Worm (Caenorhabditis elegans) whole organism, L3 larva: Measurements from ENCODE around the gene tbg-1.
A peak's percentile ranks its signal among the peaks of the same experiment; 100 is the strongest.

Experiments
- aly-2 ChIP-seq: fragments of 150-350 bp; optimal IDR thresholded peaks from 2 replicates; lab custom pipeline; 2014; ENCODE audit warnings: missing biosample characterization, missing genetic modification characterization
- ceh-28 ChIP-seq: fragments of 150-350 bp; optimal IDR thresholded peaks from 2 replicates; lab custom pipeline; 2014; ENCODE audit warnings: missing biosample characterization, missing genetic modification reagents, missing genetic modification characterization
- ceh-9 ChIP-seq: sonication (generic microtip); optimal IDR thresholded peaks from 2 replicates; lab custom pipeline; 2018; ENCODE audit warnings: missing biosample characterization, missing genetic modification characterization
- egl-5 ChIP-seq: fragments of 150-350 bp; optimal IDR thresholded peaks from 2 replicates; lab custom pipeline; 2017; ENCODE audit warnings: missing biosample characterization, missing genetic modification reagents, missing genetic modification characterization, inconsistent platforms
- elt-3 ChIP-seq, 3 experiments: fragments of 150-350 bp in 1 of 3; sonication (generic microtip) in 2 of 3; optimal IDR thresholded peaks; 2 replicates in 2 of 3; 4 replicates in 1 of 3; lab custom pipeline; 2014 to 2017; ENCODE audit warnings: missing biosample characterization in 3 of 3, missing genetic modification characterization in 3 of 3
- eor-1 ChIP-seq, 2 experiments: fragments of 150-350 bp; optimal IDR thresholded peaks; 2 replicates each; lab custom pipeline; 2014 to 2018; ENCODE audit warnings: missing biosample characterization in 2 of 2, missing genetic modification characterization in 2 of 2
- fkh-10 ChIP-seq: sonication (generic microtip); optimal IDR thresholded peaks from 2 replicates; lab custom pipeline; 2017; ENCODE audit warnings: missing biosample characterization, missing genetic modification reagents, missing genetic modification characterization
- fos-1 ChIP-seq: fragments of 150-350 bp; optimal IDR thresholded peaks from 2 replicates; lab custom pipeline; 2014; ENCODE audit warnings: missing biosample characterization, missing genetic modification characterization
- hmg-11 ChIP-seq: sonication (generic microtip); optimal IDR thresholded peaks from 2 replicates; lab custom pipeline; 2016; ENCODE audit warnings: missing genetic modification characterization, missing compliant biosample characterization
- jun-1 ChIP-seq: fragments of 150-350 bp; optimal IDR thresholded peaks from 2 replicates; lab custom pipeline; 2014; ENCODE audit warnings: missing biosample characterization, missing genetic modification reagents, missing genetic modification characterization
- lin-15B ChIP-seq: fragments of 150-350 bp; optimal IDR thresholded peaks from 2 replicates; lab custom pipeline; 2014; ENCODE audit warnings: missing biosample characterization, missing genetic modification characterization
- lin-39 ChIP-seq: fragments of 150-350 bp; optimal IDR thresholded peaks from 2 replicates; lab custom pipeline; 2018; ENCODE audit warnings: missing biosample characterization, missing genetic modification reagents, missing genetic modification characterization
- lsy-12 ChIP-seq: sonication (generic microtip); optimal IDR thresholded peaks from 2 replicates; lab custom pipeline; 2016; ENCODE audit warnings: mild to moderate bottlenecking, missing genetic modification characterization, missing compliant biosample characterization
- nfya-1 ChIP-seq: sonication (generic microtip); optimal IDR thresholded peaks from 2 replicates; lab custom pipeline; 2017; ENCODE audit warnings: missing genetic modification characterization, mild to moderate bottlenecking, missing compliant biosample characterization, antibody characterized with exemption, moderate library complexity; ENCODE audit not compliant: insufficient read depth
- nhr-23 ChIP-seq: fragments of 150-350 bp; optimal IDR thresholded peaks from 2 replicates; lab custom pipeline; 2014; ENCODE audit warnings: missing biosample characterization, missing genetic modification reagents, missing genetic modification characterization
- nhr-25 ChIP-seq: sonication (generic microtip); optimal IDR thresholded peaks from 2 replicates; lab custom pipeline; 2017; ENCODE audit warnings: missing biosample characterization, missing genetic modification characterization
- nhr-43 ChIP-seq: sonication (generic microtip); optimal IDR thresholded peaks from 2 replicates; lab custom pipeline; 2016; ENCODE audit warnings: mild to moderate bottlenecking, missing genetic modification characterization, missing compliant biosample characterization; ENCODE audit not compliant: poor library complexity, severe bottlenecking
- nhr-67 ChIP-seq: fragments of 150-350 bp; optimal IDR thresholded peaks from 2 replicates; lab custom pipeline; 2014; ENCODE audit warnings: missing biosample characterization, missing genetic modification characterization
- nhr-76 ChIP-seq: fragments of 150-350 bp; sonication (generic microtip); optimal IDR thresholded peaks from 5 replicates; lab custom pipeline; 2014; ENCODE audit warnings: missing biosample characterization, missing genetic modification characterization
- nhr-77 ChIP-seq: fragments of 150-350 bp; optimal IDR thresholded peaks from 2 replicates; lab custom pipeline; 2014; ENCODE audit warnings: missing biosample characterization, missing genetic modification characterization
- pqm-1 ChIP-seq: fragments of 150-350 bp; optimal IDR thresholded peaks from 2 replicates; lab custom pipeline; 2017; ENCODE audit warnings: missing biosample characterization, missing genetic modification characterization, inconsistent platforms
- sea-2 ChIP-seq: fragments of 150-350 bp; sonication (generic microtip); optimal IDR thresholded peaks from 4 replicates; lab custom pipeline; 2014; ENCODE audit warnings: missing biosample characterization, missing genetic modification reagents, missing genetic modification characterization
- skn-1 ChIP-seq: fragments of 150-350 bp; optimal IDR thresholded peaks from 2 replicates; lab custom pipeline; 2014; ENCODE audit warnings: missing biosample characterization, missing genetic modification characterization
- tbx-2 ChIP-seq: sonication (generic microtip); optimal IDR thresholded peaks from 2 replicates; lab custom pipeline; 2016; ENCODE audit warnings: mild to moderate bottlenecking, missing genetic modification characterization, missing compliant biosample characterization
- zag-1 ChIP-seq: fragments of 150-350 bp; optimal IDR thresholded peaks from 2 replicates; lab custom pipeline; 2014; ENCODE audit warnings: missing biosample characterization, missing genetic modification characterization
- ztf-11 ChIP-seq: fragments of 150-350 bp; optimal IDR thresholded peaks from 2 replicates; lab custom pipeline; 2014; ENCODE audit warnings: missing biosample characterization, missing genetic modification characterization

tbg-1 gene

ce11 chrIII:9663943-9664342 lies 35.0 kb upstream of the tbg-1 start:
- TF ChIP-seq tbx-2 (no peak), nhr-77 (tag; lab: Kevin White, UChicago) (no peak), elt-3 (tag; optimal IDR thresholded peaks at IDR 0.05; lab: Kevin White, UChicago) (no peak), hmg-11 (tag; lab: Kevin White, UChicago) (no peak), zag-1 (tag; lab: Kevin White, UChicago) (no peak), pqm-1 (tag; lab: Kevin White, UChicago) (no peak)

- peak; percentile 5 for TF ChIP-seq lin-15B (tag; lab: Kevin White, UChicago)
- peak; percentile 47 for TF ChIP-seq nfya-1
- TF ChIP-seq lin-39 (tag; lab: Kevin White, UChicago), result peak; percentile 58
- no peak for TF ChIP-seq nhr-76 (tag; lab: Kevin White, UChicago)
These were observed 33.5 kb upstream of the tbg-1 start for ce11 chrIII:9662266-9662959.

- TF ChIP-seq nhr-43 (tag; lab: Kevin White, UChicago) (peak; percentile 61), nhr-25 (tag; lab: Kevin White, UChicago) (peak; percentile 53), nhr-23 (tag; lab: Kevin White, UChicago) (peak; percentile 69), jun-1 (tag; lab: Kevin White, UChicago) (no peak), hmg-11 (tag; lab: Kevin White, UChicago) (peak; percentile 34)
These were observed 32.2 kb upstream of the tbg-1 start for ce11 chrIII:9661119-9661518.

ce11 chrIII:9658569-9658968 lies 29.6 kb upstream of the tbg-1 start:
- TF ChIP-seq nhr-43 (tag; lab: Kevin White, UChicago) (no peak), nfya-1 (no peak), zag-1 (tag; lab: Kevin White, UChicago) (no peak), eor-1 (tag; optimal IDR thresholded peaks at IDR 0.05; lab: Kevin White, UChicago) (no peak), ceh-28 (tag; lab: Kevin White, UChicago) (no peak), ceh-9 (tag; lab: Kevin White, UChicago) (no peak), ztf-11 (tag; lab: Kevin White, UChicago) (no peak), elt-3 (tag; optimal IDR thresholded peaks at IDR 0.05; lab: Kevin White, UChicago) (no peak)

- TF ChIP-seq skn-1 (tag; lab: Kevin White, UChicago), result no peak
- no peak for TF ChIP-seq ceh-9 (tag; lab: Kevin White, UChicago)
- TF ChIP-seq hmg-11 (tag; lab: Kevin White, UChicago), result no peak
- no peak for TF ChIP-seq ztf-11 (tag; lab: Kevin White, UChicago)
- no peak for TF ChIP-seq egl-5 (tag; lab: Kevin White, UChicago)
- no peak for TF ChIP-seq nhr-77 (tag; lab: Kevin White, UChicago)
- TF ChIP-seq sea-2 (GFP tag; lab: Kevin White, UChicago), result no peak
These were observed 26.8 kb upstream of the tbg-1 start, which contains the start of gene C15H7.4 for ce11 chrIII:9655802-9656201. Gene C15H7.4, minus strand, starts transcription at chrIII:9655902.

- no peak for TF ChIP-seq pqm-1 (tag; lab: Kevin White, UChicago)
- no peak for TF ChIP-seq lsy-12 (tag; lab: Kevin White, UChicago)
- TF ChIP-seq nhr-23 (tag; lab: Kevin White, UChicago), result no peak
- TF ChIP-seq nhr-67 (tag; lab: Kevin White, UChicago), result no peak
- no peak for TF ChIP-seq fos-1 (tag; lab: Kevin White, UChicago)
- TF ChIP-seq, all 47 proteins: peak for 0
These were observed 22.9 kb upstream of the tbg-1 start, which contains the start of gene C15H7.3 for ce11 chrIII:9651871-9652270. Gene C15H7.3, minus strand, starts transcription at chrIII:9651971.

ce11 chrIII:9646440-9647021 lies 17.6 kb upstream of the tbg-1 start:
- TF ChIP-seq elt-3 (tag; optimal IDR thresholded peaks at IDR 0.05; lab: Kevin White, UChicago) (no peak), nhr-43 (tag; lab: Kevin White, UChicago) (peak; percentile 66), nhr-25 (tag; lab: Kevin White, UChicago) (peak; percentile 10), fkh-10 (GFP tag; lab: Kevin White, UChicago) (no peak), lin-15B (tag; lab: Kevin White, UChicago) (no peak), aly-2 (tag; lab: Kevin White, UChicago) (no peak), nhr-23 (tag; lab: Kevin White, UChicago) (peak; percentile 84)
